Worm (Caenorhabditis elegans) whole organism, L4 larva: ENCODE data around the gene B0495.7.

Experiments used
- D1046.2 ChIP-seq: fragments of 200-800 bp; sonication (Bioruptor generic); IDR thresholded peaks from 2 replicates; pipeline ENCODE4 v1.3.6; 2022; ENCODE audit warnings: missing genetic modification characterization, missing compliant biosample characterization
- F49E8.2 ChIP-seq: sonication (generic microtip); optimal IDR thresholded peaks from 2 replicates; lab custom pipeline; 2016; ENCODE audit warnings: missing compliant biosample characterization, mild to moderate bottlenecking, missing genetic modification characterization, borderline replicate concordance
- T20F7.1 ChIP-seq: fragments of 200-800 bp; sonication (Bioruptor generic); optimal IDR thresholded peaks from 2 replicates; lab custom pipeline; 2018; ENCODE audit warnings: mild to moderate bottlenecking, missing genetic modification characterization, missing compliant biosample characterization
- aha-1 ChIP-seq: fragments of 150-350 bp; peaks from one replicate; lab custom pipeline; 2014; ENCODE audit warnings: missing biosample characterization, missing genetic modification characterization
- ama-1 ChIP-seq: fragments of 150-350 bp; optimal IDR thresholded peaks from 2 replicates; lab custom pipeline; 2014; ENCODE audit warnings: inconsistent platforms, mixed read lengths
- ceh-32 ChIP-seq: sonication (generic microtip); optimal IDR thresholded peaks from 2 replicates; lab custom pipeline; 2016; ENCODE audit warnings: mild to moderate bottlenecking, missing genetic modification characterization, missing compliant biosample characterization; ENCODE audit not compliant: poor library complexity
- daf-16 ChIP-seq, 3 experiments: sonication (generic microtip); optimal IDR thresholded peaks; 2 replicates each; lab custom pipeline; 2016 to 2017; ENCODE audit warnings: missing genetic modification characterization in 3 of 3, missing genetic modification reagents in 3 of 3, mild to moderate bottlenecking in 2 of 3, missing compliant biosample characterization in 2 of 3, missing biosample characterization in 1 of 3, moderate library complexity in 1 of 3
- daf-19 ChIP-seq: fragments of 200-800 bp; sonication (Bioruptor generic); conservative IDR thresholded peaks from 2 replicates; pipeline ENCODE4 v1.3.6; 2022; ENCODE audit warnings: missing genetic modification characterization, missing compliant biosample characterization
- daf-8 ChIP-seq: fragments of 200-800 bp; sonication (Bioruptor generic); IDR thresholded peaks from 2 replicates; pipeline ENCODE4 v1.3.6; 2022; ENCODE audit warnings: missing genetic modification characterization, missing compliant biosample characterization
- dmd-6 ChIP-seq: fragments of 200-800 bp; sonication (Bioruptor generic); IDR thresholded peaks from 2 replicates; pipeline ENCODE4 v1.3.6; 2022; ENCODE audit warnings: missing genetic modification reagents, missing genetic modification characterization, missing compliant biosample characterization
- dmd-8 ChIP-seq: fragments of 200-800 bp; sonication (Bioruptor generic); IDR thresholded peaks from 2 replicates; pipeline ENCODE4 v1.3.6; 2022; ENCODE audit warnings: missing genetic modification characterization, missing compliant biosample characterization
- dpl-1 ChIP-seq: fragments of 150-350 bp; optimal IDR thresholded peaks from 2 replicates; lab custom pipeline; 2014; ENCODE audit warnings: missing biosample characterization, missing genetic modification reagents, missing genetic modification characterization
- dve-1 ChIP-seq: sonication (generic microtip); optimal IDR thresholded peaks from 2 replicates; lab custom pipeline; 2017; ENCODE audit warnings: antibody characterized with exemption, mild to moderate bottlenecking, missing genetic modification characterization, missing compliant biosample characterization; ENCODE audit not compliant: insufficient read depth
- hlh-11 ChIP-seq: fragments of 200-800 bp; sonication (Bioruptor generic); optimal IDR thresholded peaks from 2 replicates; lab custom pipeline; 2018; ENCODE audit warnings: mild to moderate bottlenecking, missing genetic modification characterization, missing compliant biosample characterization
- hlh-30 ChIP-seq: sonication (generic microtip); optimal IDR thresholded peaks from 2 replicates; lab custom pipeline; 2017; ENCODE audit warnings: antibody characterized with exemption, mild to moderate bottlenecking, missing genetic modification characterization, missing compliant biosample characterization; ENCODE audit not compliant: insufficient read depth
- lin-29 ChIP-seq: fragments of 200-800 bp; sonication (Bioruptor generic); IDR thresholded peaks from 2 replicates; pipeline ENCODE4 v1.3.6; 2022; ENCODE audit warnings: missing genetic modification reagents, missing genetic modification characterization, missing compliant biosample characterization
- mep-1 ChIP-seq: fragments of 150-350 bp; sonication (generic microtip); optimal IDR thresholded peaks from 3 replicates; lab custom pipeline; 2014; ENCODE audit warnings: missing biosample characterization, missing genetic modification characterization
- nhr-28 ChIP-seq: fragments of 150-350 bp; optimal IDR thresholded peaks from 2 replicates; lab custom pipeline; 2014; ENCODE audit warnings: missing biosample characterization, missing genetic modification characterization
- nhr-41 ChIP-seq: fragments of 200-800 bp; sonication (Bioruptor generic); IDR thresholded peaks from 2 replicates; pipeline ENCODE4 v1.3.6; 2022; ENCODE audit warnings: missing genetic modification reagents, missing genetic modification characterization, missing compliant biosample characterization
- nhr-6 ChIP-seq: fragments of 150-350 bp; optimal IDR thresholded peaks from 2 replicates; lab custom pipeline; 2014; ENCODE audit warnings: missing biosample characterization, missing genetic modification characterization
- pha-4 ChIP-seq, 2 experiments: fragments of 150-350 bp in 1 of 2; fragments of 200-800 bp in 1 of 2; sonication (Bioruptor generic) in 1 of 2; IDR thresholded peaks in 1 of 2; optimal IDR thresholded peaks in 1 of 2; 2 replicates each; pipeline versions ENCODE4 v1.3.6 to Lab custom; 2014 to 2022; ENCODE audit warnings: missing genetic modification characterization in 2 of 2, missing genetic modification reagents in 2 of 2, missing biosample characterization in 1 of 2, missing compliant biosample characterization in 1 of 2
- pqm-1 ChIP-seq: sonication (generic microtip); optimal IDR thresholded peaks from 2 replicates; lab custom pipeline; 2017; ENCODE audit warnings: missing biosample characterization, missing genetic modification characterization
- saeg-2 ChIP-seq: fragments of 200-800 bp; sonication (Bioruptor generic); IDR thresholded peaks from 2 replicates; pipeline ENCODE4 v1.3.6; 2022; ENCODE audit warnings: missing genetic modification reagents, missing genetic modification characterization, missing compliant biosample characterization
- spr-3 ChIP-seq: fragments of 200-800 bp; sonication (Bioruptor generic); optimal IDR thresholded peaks from 2 replicates; lab custom pipeline; 2018; ENCODE audit warnings: mild to moderate bottlenecking, missing genetic modification characterization, missing compliant biosample characterization
- unc-130 ChIP-seq: sonication (generic microtip); optimal IDR thresholded peaks from 2 replicates; lab custom pipeline; 2016; ENCODE audit warnings: missing genetic modification reagents, missing genetic modification characterization, missing compliant biosample characterization
- zag-1 ChIP-seq: fragments of 150-350 bp; optimal IDR thresholded peaks from 2 replicates; lab custom pipeline; 2014; ENCODE audit warnings: missing biosample characterization, missing genetic modification characterization
- zfp-2 ChIP-seq: sonication (generic microtip); optimal IDR thresholded peaks from 2 replicates; lab custom pipeline; 2016; ENCODE audit warnings: mild to moderate bottlenecking, missing genetic modification characterization, missing compliant biosample characterization

B0495.7 gene

DNA sequence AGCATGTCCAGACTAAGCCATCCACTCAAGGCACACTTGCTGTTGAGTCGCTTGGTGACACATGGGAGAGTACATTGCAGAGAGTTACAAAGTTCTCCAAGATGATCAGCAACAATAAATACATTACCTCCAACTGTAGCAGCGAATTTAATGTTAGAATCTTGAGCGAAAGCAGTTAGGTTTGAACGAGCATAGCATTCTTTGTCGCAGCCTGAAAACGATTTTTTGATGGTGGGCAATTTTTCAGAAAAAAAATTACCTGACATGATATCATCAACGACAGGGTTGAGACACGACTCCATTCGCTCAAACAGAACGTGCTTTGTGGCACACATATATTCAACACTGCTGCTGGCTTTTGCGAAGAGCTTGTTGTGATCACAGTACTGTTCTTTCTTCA lies 42.0 kb downstream of the B0495.7 start:
- TF ChIP-seq aha-1 = peak; percentile 60
- TF ChIP-seq unc-130 (GFP tag; lab: Kevin White, UChicago) = no peak
- TF ChIP-seq F49E8.2 (tag; lab: Kevin White, UChicago) = no peak
- no peak for TF ChIP-seq spr-3

DNA sequence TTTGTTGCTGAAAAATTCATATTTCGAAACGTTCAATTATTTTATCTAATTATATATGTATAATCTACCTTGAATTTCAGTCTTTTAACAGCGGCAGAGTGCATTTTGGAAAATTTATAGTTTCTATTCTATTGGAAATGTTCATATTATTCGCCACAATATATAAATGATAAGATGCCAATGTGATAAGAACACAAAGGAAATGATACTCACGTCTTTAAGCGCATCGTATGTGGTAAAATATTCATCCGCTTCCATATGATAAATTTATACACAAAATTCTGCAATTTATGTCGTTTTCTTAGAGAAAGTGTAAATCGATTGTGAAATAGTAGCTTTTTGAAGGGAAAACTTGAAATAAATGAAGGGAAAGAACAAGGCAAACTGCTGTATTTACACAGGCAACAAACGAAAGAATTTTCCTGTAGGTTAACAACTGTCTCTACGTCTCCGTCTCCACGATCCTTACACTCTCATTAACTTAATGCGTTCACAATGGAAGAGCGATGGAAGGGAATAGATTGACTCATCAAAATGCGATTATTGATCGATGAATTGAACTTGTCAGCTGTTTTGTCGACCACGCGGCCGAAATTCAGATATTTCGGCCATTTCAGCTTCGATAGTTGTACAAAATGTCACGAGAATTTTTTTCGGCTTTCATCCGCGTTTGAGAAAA lies 42.9 kb downstream of the B0495.7 start, which contains the start of gene alfa-1:
Gene alfa-1 (minus strand): TSS at position 515 of the 679 bp plus-strand sequence.
- TF ChIP-seq pqm-1 (tag; lab: Kevin White, UChicago) (peak; percentile 88), dmd-6 (GFP tag; lab: Robert Waterston, UW) (no peak), ceh-32 (tag; lab: Kevin White, UChicago) (no peak), nhr-41 (GFP tag; lab: Robert Waterston, UW) (no peak), nhr-28 (peak; percentile 77), dve-1 (peak; percentile 3), daf-8 (GFP tag; lab: Robert Waterston, UW) (no peak), saeg-2 (no peak), T20F7.1 (GFP tag; lab: Kevin White, UChicago) (peak; percentile 46), daf-19 (GFP tag; lab: Robert Waterston, UW) (no peak), zag-1 (tag; lab: Kevin White, UChicago) (no peak), D1046.2 (GFP tag; lab: Robert Waterston, UW) (no peak), pha-4 (GFP tag; IDR thresholded peaks at IDR 0.05; lab: Robert Waterston, UW) (no peak), pha-4 (tag; optimal IDR thresholded peaks at IDR 0.05; lab: Kevin White, UChicago) (peak; percentile 59), hlh-11 (tag; lab: Kevin White, UChicago) (peak; percentile 45), daf-16 (GFP tag; optimal IDR thresholded peaks at IDR 0.05; lab: Kevin White, UChicago) (no peak), daf-16 (tag; optimal IDR thresholded peaks at IDR 0.05; lab: Kevin White, UChicago) (peak; percentile 28), dpl-1 (GFP tag; lab: Kevin White, UChicago) (peak; percentile 15), nhr-6 (tag; lab: Kevin White, UChicago) (peak; percentile 44), zfp-2 (no peak), ama-1 (no peak), dmd-8 (GFP tag; lab: Robert Waterston, UW) (no peak), hlh-30 (tag; lab: Kevin White, UChicago) (peak; percentile 61), mep-1 (tag; lab: Kevin White, UChicago) (peak; percentile 25), lin-29 (GFP tag; lab: Robert Waterston, UW) (no peak)
